Fruit fly (Drosophila melanogaster): Measurements from ENCODE around the gene Or13a.

The Or13a gene

DNA sequence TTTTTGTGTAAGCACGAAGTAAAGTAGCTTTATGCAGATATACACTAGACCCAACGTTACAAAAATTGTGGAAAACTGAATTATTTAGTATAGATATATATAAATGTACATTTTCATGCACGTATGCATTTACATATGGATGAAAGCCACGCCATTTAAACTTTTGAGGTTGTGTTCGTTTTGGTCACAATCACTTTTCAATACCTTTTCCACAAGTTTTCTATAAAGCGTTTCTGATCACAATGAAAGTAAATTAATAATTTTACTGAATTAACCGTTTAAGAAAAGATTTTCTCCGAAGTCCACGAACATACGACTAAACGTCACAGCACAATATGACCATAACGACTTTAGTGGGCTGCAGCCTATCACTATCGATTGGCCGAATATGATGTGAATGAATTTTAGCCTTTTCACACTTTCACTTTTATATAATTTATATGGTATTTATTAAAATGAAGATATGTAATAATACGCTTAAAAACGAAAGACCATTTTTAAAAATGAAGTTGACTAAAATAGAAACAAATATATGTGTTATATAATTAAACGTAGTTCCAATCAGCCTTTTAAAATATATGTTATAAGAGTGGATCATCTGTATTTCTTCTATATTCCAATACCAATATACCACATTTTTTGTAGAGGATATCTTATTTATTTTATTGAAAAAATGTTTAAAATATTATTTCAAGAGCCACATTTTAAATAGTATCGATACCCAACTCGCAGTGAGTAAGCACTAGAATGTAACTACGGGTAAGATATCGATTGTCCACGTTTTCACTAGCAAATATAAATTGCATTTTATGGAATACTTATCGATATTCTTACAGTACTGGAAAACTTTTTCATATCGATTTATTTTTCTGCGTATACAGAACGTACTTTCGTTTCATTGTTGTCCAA is 17.6 kb downstream of the Or13a start, which contains the start of the genes CG46312, eIF5 and exd (continued):
- peak; percentile 82 for TF ChIP-seq sens (GFP tag)
- TF ChIP-seq Mrtf (GFP tag; IDR thresholded peaks at IDR 0.05): no peak
- TF ChIP-seq Dll (GFP tag; IDR thresholded peaks at IDR 0.05; ENCODE audit: partially characterized antibody): peak; percentile 69
- TF ChIP-seq Xbp1 (GFP tag; optimal IDR thresholded peaks at IDR 0.05): no peak
- no peak for TF ChIP-seq CG4854 (GFP tag; optimal IDR thresholded peaks at IDR 0.05)
- no peak for TF ChIP-seq CG5180 (GFP tag; optimal IDR thresholded peaks at IDR 0.05)
- peak; percentile 78 for TF ChIP-seq CG16813 (GFP tag; IDR thresholded peaks at IDR 0.05; ENCODE audit: partially characterized antibody)
- no peak for TF ChIP-seq Optix (GFP tag; IDR thresholded peaks at IDR 0.05)
- TF ChIP-seq sc (optimal IDR thresholded peaks at IDR 0.05): no peak
- TF ChIP-seq sc (GFP tag; optimal IDR thresholded peaks at IDR 0.05): no peak
- TF ChIP-seq CG1792 (GFP tag; optimal IDR thresholded peaks at IDR 0.05): no peak
- TF ChIP-seq Abd-B (GFP tag; optimal IDR thresholded peaks at IDR 0.05): no peak
- TF ChIP-seq CG10366 (GFP tag; IDR thresholded peaks at IDR 0.05): no peak
- peak; percentile 31 for TF ChIP-seq pzg (GFP tag; optimal IDR thresholded peaks at IDR 0.05)
- peak; percentile 13 for TF ChIP-seq Med (GFP tag)
- TF ChIP-seq Pdp1 (GFP tag; optimal IDR thresholded peaks at IDR 0.05): peak in 1 of 2 experiments; percentile 14
- TF ChIP-seq Poxn (GFP tag; IDR thresholded peaks at IDR 0.05): no peak
- peak; percentile 28; the same call in 1 of the 2 replicates for TF ChIP-seq CG1024 (GFP tag; IDR thresholded peaks at IDR 0.05)
- no peak for TF ChIP-seq Hsf (GFP tag; optimal IDR thresholded peaks at IDR 0.05)
- TF ChIP-seq Dip3 (GFP tag; optimal IDR thresholded peaks at IDR 0.05): no peak
- TF ChIP-seq Sry-δ (GFP tag; optimal IDR thresholded peaks at IDR 0.05): peak; percentile 62
- peak; percentile 13 for TF ChIP-seq stwl (tag; optimal IDR thresholded peaks at IDR 0.05)
- no peak for TF ChIP-seq cwo (GFP tag; optimal IDR thresholded peaks at IDR 0.05)
- no peak for TF ChIP-seq Ptx1 (GFP tag; IDR thresholded peaks at IDR 0.05)
- TF ChIP-seq Mad (GFP tag; optimal IDR thresholded peaks at IDR 0.05): no peak
- no peak for TF ChIP-seq CG34376 (GFP tag; optimal IDR thresholded peaks at IDR 0.05)
- no peak for TF ChIP-seq CG3281 (GFP tag; optimal IDR thresholded peaks at IDR 0.05)
- no peak for TF ChIP-seq ham (GFP tag; IDR thresholded peaks at IDR 0.05)
- TF ChIP-seq CG3838 (GFP tag; optimal IDR thresholded peaks at IDR 0.05): no peak
- peak; percentile 52 for TF ChIP-seq CoRest (tag; optimal IDR thresholded peaks at IDR 0.05)
- peak; percentile 20 for TF ChIP-seq CG9727 (GFP tag; optimal IDR thresholded peaks at IDR 0.05)
- no peak for TF ChIP-seq insv (GFP tag; optimal IDR thresholded peaks at IDR 0.05)
- TF ChIP-seq bigmax (GFP tag; optimal IDR thresholded peaks at IDR 0.05): peak; percentile 67
- TF ChIP-seq bbx (GFP tag; IDR thresholded peaks at IDR 0.05; ENCODE audit: partially characterized antibody): peak; percentile 86
- no peak for TF ChIP-seq slbo (GFP tag; IDR thresholded peaks at IDR 0.05)
- no peak for TF ChIP-seq zf30C (GFP tag; optimal IDR thresholded peaks at IDR 0.05)
- TF ChIP-seq CG7963 (GFP tag; IDR thresholded peaks at IDR 0.05; ENCODE audit: partially characterized antibody): peak; percentile 83
- TF ChIP-seq klu (GFP tag; IDR thresholded peaks at IDR 0.05): no peak
- TF ChIP-seq jumu (GFP tag; optimal IDR thresholded peaks at IDR 0.05): no peak
- TF ChIP-seq CG12219 (GFP tag; optimal IDR thresholded peaks at IDR 0.05): no peak
- no peak for TF ChIP-seq D19B (GFP tag; optimal IDR thresholded peaks at IDR 0.05)
- peak; percentile 17 for TF ChIP-seq Dp (GFP tag; optimal IDR thresholded peaks at IDR 0.05)
- TF ChIP-seq p53 (GFP tag; optimal IDR thresholded peaks at IDR 0.05): no peak
- no peak for TF ChIP-seq CG8089 (GFP tag; optimal IDR thresholded peaks at IDR 0.05)
- no peak for TF ChIP-seq gcm2 (GFP tag; optimal IDR thresholded peaks at IDR 0.05)
- peak; percentile 16 for TF ChIP-seq CG13424 (tag; optimal IDR thresholded peaks at IDR 0.05)
- no peak for TF ChIP-seq vfl (GFP tag; optimal IDR thresholded peaks at IDR 0.05)
- TF ChIP-seq CG7745 (tag; optimal IDR thresholded peaks at IDR 0.05): no peak
- no peak for TF ChIP-seq Hey (tag; optimal IDR thresholded peaks at IDR 0.05)

Measured in whole organism, embryonic.